Worm (Caenorhabditis elegans): Measurements from ENCODE around the gene Y57A10A.13.

The Y57A10A.13 gene

ce11 chrII:12222524-12222923 lies 37.8 kb upstream of the Y57A10A.13 start (continued):
- TF ChIP-seq lin-15B (tag; optimal IDR thresholded peaks at IDR 0.05) = peak; percentile 15
- TF ChIP-seq ama-1 (optimal IDR thresholded peaks at IDR 0.05) = no peak
- TF ChIP-seq mep-1 (tag; optimal IDR thresholded peaks at IDR 0.05) = peak; percentile 58
- no peak for TF ChIP-seq hlh-17 (GFP tag; optimal IDR thresholded peaks at IDR 0.05; ENCODE audit: borderline replicate concordance)
- no peak for TF ChIP-seq pqm-1 (tag; optimal IDR thresholded peaks at IDR 0.05)
- TF ChIP-seq mef-2 (tag; optimal IDR thresholded peaks at IDR 0.05) = no peak
- peak; percentile 86 for TF ChIP-seq nhr-71 (tag; optimal IDR thresholded peaks at IDR 0.05)
- TF ChIP-seq jun-1 (tag; optimal IDR thresholded peaks at IDR 0.05) = peak; percentile 81
- TF ChIP-seq nhr-20 (tag; optimal IDR thresholded peaks at IDR 0.05) = peak; percentile 88
- no peak for TF ChIP-seq nhr-84 (tag; optimal IDR thresholded peaks at IDR 0.05)
- peak; percentile 72 for TF ChIP-seq unc-130 (tag; optimal IDR thresholded peaks at IDR 0.05)
- TF ChIP-seq ets-5 (GFP tag; IDR thresholded peaks at IDR 0.05) = no peak

ce11 chrII:12214562-12214961 lies 29.9 kb upstream of the Y57A10A.13 start:
- TF ChIP-seq lin-13 (GFP tag; optimal IDR thresholded peaks at IDR 0.05) (no peak), unc-86 (tag; optimal IDR thresholded peaks at IDR 0.05) (no peak), F16B12.6 (tag; optimal IDR thresholded peaks at IDR 0.05) (no peak), vab-15 (tag; optimal IDR thresholded peaks at IDR 0.05) (no peak), ceh-63 (GFP tag; optimal IDR thresholded peaks at IDR 0.05) (no peak), elt-3 (tag; optimal IDR thresholded peaks at IDR 0.05) (no peak), tlp-1 (tag; optimal IDR thresholded peaks at IDR 0.05) (no peak), pax-3 (tag; optimal IDR thresholded peaks at IDR 0.05) (no peak)

- TF ChIP-seq lin-39 (tag; optimal IDR thresholded peaks at IDR 0.05) = no peak
- TF ChIP-seq efl-1 (optimal IDR thresholded peaks at IDR 0.05) = no peak
- TF ChIP-seq efl-1 (GFP tag; optimal IDR thresholded peaks at IDR 0.05 in 1 of 2) = peak in 1 of 2 experiments; percentile 52
- peak; percentile 12 for TF ChIP-seq ceh-63 (GFP tag; optimal IDR thresholded peaks at IDR 0.05)
- no peak for TF ChIP-seq lin-13 (GFP tag; optimal IDR thresholded peaks at IDR 0.05)
- no peak for TF ChIP-seq unc-86 (tag; optimal IDR thresholded peaks at IDR 0.05)
Measured at ce11 chrII:12211652-12212245, 27.0 kb upstream of the Y57A10A.13 start.

DNA sequence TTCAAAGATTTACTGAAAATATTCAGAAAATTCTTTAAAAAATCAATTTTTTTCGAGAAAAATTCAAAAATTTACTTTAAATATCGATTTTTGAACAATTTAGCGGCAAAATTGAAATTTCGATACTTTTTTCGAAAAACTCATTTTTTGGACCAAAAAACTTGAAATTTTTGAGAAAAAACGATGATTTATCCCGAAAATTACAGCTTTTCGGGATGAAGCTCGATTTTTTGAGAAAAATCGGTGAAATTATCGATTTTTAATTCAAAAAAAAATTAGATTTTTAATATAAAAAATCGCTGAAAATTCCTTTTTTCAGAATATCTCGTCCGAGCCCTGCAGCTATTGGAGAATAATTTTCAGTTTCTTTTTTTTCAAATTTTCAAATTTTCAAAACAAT lies 24.0 kb upstream of the Y57A10A.13 start:
- TF ChIP-seq aly-2 (tag; optimal IDR thresholded peaks at IDR 0.05) (no peak), tlp-1 (tag; optimal IDR thresholded peaks at IDR 0.05) (no peak), efl-1 (optimal IDR thresholded peaks at IDR 0.05) (no peak), efl-1 (GFP tag; optimal IDR thresholded peaks at IDR 0.05 in 1 of 2) (peak in 1 of 2 experiments; percentile 25), nhr-85 (tag) (peak; percentile 73), alr-1 (tag; optimal IDR thresholded peaks at IDR 0.05; ENCODE audit: borderline replicate concordance) (no peak), unc-62 (GFP tag; optimal IDR thresholded peaks at IDR 0.05) (no peak), ceh-8 (GFP tag; optimal IDR thresholded peaks at IDR 0.05) (no peak), mef-2 (tag; optimal IDR thresholded peaks at IDR 0.05) (no peak), nhr-20 (tag; optimal IDR thresholded peaks at IDR 0.05) (no peak), fkh-10 (GFP tag; optimal IDR thresholded peaks at IDR 0.05) (no peak), nhr-71 (tag; optimal IDR thresholded peaks at IDR 0.05) (peak; percentile 26), nhr-47 (tag; optimal IDR thresholded peaks at IDR 0.05) (peak; percentile 5), dsc-1 (tag; optimal IDR thresholded peaks at IDR 0.05) (no peak), nhr-12 (tag; optimal IDR thresholded peaks at IDR 0.05) (no peak), egl-13 (tag; optimal IDR thresholded peaks at IDR 0.05) (no peak), ztf-4 (tag; optimal IDR thresholded peaks at IDR 0.05) (no peak), jun-1 (tag; optimal IDR thresholded peaks at IDR 0.05) (no peak)

- TF ChIP-seq nhr-237 (tag; optimal IDR thresholded peaks at IDR 0.05) (no peak), tbx-2 (tag; optimal IDR thresholded peaks at IDR 0.05) (no peak), elt-2 (tag; optimal IDR thresholded peaks at IDR 0.05) (no peak), blmp-1 (tag; optimal IDR thresholded peaks at IDR 0.05) (no peak), unc-30 (tag; optimal IDR thresholded peaks at IDR 0.05) (no peak), efl-3 (GFP tag; optimal IDR thresholded peaks at IDR 0.05) (no peak), nhr-28 (tag; optimal IDR thresholded peaks at IDR 0.05) (no peak), rnt-1 (tag; optimal IDR thresholded peaks at IDR 0.05) (no peak), irx-1 (tag; optimal IDR thresholded peaks at IDR 0.05) (no peak), lin-14 (GFP tag; optimal IDR thresholded peaks at IDR 0.05) (no peak), hlh-4 (tag; optimal IDR thresholded peaks at IDR 0.05) (no peak), efl-1 (optimal IDR thresholded peaks at IDR 0.05) (no peak), efl-1 (GFP tag; optimal IDR thresholded peaks at IDR 0.05 in 1 of 2) (no peak), ceh-82 (tag; optimal IDR thresholded peaks at IDR 0.05) (no peak), C34B4.2 (tag; optimal IDR thresholded peaks at IDR 0.05) (no peak)
Measured at ce11 chrII:12204617-12205016, 19.9 kb upstream of the Y57A10A.13 start.

Data from whole organism, L1 larva.